Fruit fly (Drosophila melanogaster) whole organism, embryonic: ENCODE measurements around the gene CG46042.
A peak's percentile ranks its signal among the peaks of the same experiment; 100 is the strongest.

Experiments used
- Antp ChIP-seq: fragments of 200-800 bp; sonication (Bioruptor generic); optimal IDR thresholded peaks from 3 replicates; lab custom pipeline; 2016; ENCODE audit warnings: missing biosample characterization, missing genetic modification characterization
- B-H2 ChIP-seq: fragments of 200-800 bp; sonication (Bioruptor generic); optimal IDR thresholded peaks from 2 replicates; lab custom pipeline; 2018; ENCODE audit warnings: missing biosample characterization, mild to moderate bottlenecking, missing genetic modification characterization
- C15 ChIP-seq: fragments of 200-800 bp; sonication (Bioruptor generic); IDR thresholded peaks from 3 replicates; pipeline ENCODE4 v1.3.6; 2022; ENCODE audit warnings: missing biosample characterization, missing genetic modification characterization
- CG10147 ChIP-seq: fragments of 200-800 bp; sonication (Bioruptor generic); optimal IDR thresholded peaks from 2 replicates; lab custom pipeline; 2019; ENCODE audit warnings: missing biosample characterization, mild to moderate bottlenecking, missing genetic modification characterization, moderate library complexity
- CG10274 ChIP-seq: fragments of 200-800 bp; sonication (Bioruptor generic); optimal IDR thresholded peaks from 3 replicates; lab custom pipeline; 2017; ENCODE audit warnings: missing biosample characterization, mild to moderate bottlenecking, missing genetic modification characterization
- CG11560 ChIP-seq: fragments of 200-800 bp; sonication (Bioruptor generic); IDR thresholded peaks from 3 replicates; pipeline ENCODE4 v1.3.6; 2022; ENCODE audit warnings: missing biosample characterization, missing genetic modification characterization
- CG12659 ChIP-seq: fragments of 200-800 bp; sonication (Bioruptor generic); optimal IDR thresholded peaks from 3 replicates; lab custom pipeline; 2017; ENCODE audit warnings: mild to moderate bottlenecking, missing biosample characterization, missing genetic modification reagents, missing genetic modification characterization
- CG14860 ChIP-seq: fragments of 200-800 bp; sonication (Bioruptor generic); IDR thresholded peaks from 3 replicates; pipeline ENCODE4 v1.3.6; 2022; ENCODE audit warnings: missing biosample characterization, missing genetic modification characterization; ENCODE audit not compliant: partially characterized antibody
- CG15601 ChIP-seq: fragments of 200-800 bp; sonication (Bioruptor generic); optimal IDR thresholded peaks from 3 replicates; lab custom pipeline; 2019; ENCODE audit warnings: missing biosample characterization, mild to moderate bottlenecking, missing genetic modification characterization, moderate library complexity
- CG1832 ChIP-seq: fragments of 200-800 bp; sonication (Bioruptor generic); optimal IDR thresholded peaks from 2 replicates; lab custom pipeline; 2017; ENCODE audit warnings: missing biosample characterization, mild to moderate bottlenecking, missing genetic modification characterization, inconsistent platforms
- CG3838 ChIP-seq: fragments of 200-800 bp; sonication (Bioruptor generic); optimal IDR thresholded peaks from 3 replicates; lab custom pipeline; 2016; ENCODE audit warnings: missing biosample characterization, missing genetic modification characterization
- CG4282 ChIP-seq: fragments of 200-800 bp; sonication (Bioruptor generic); optimal IDR thresholded peaks from 2 replicates; lab custom pipeline; 2016; ENCODE audit warnings: missing biosample characterization, missing genetic modification characterization
- CG4617 ChIP-seq: fragments of 200-800 bp; sonication (Bioruptor generic); optimal IDR thresholded peaks from 3 replicates; lab custom pipeline; 2016; ENCODE audit warnings: missing biosample characterization, missing genetic modification characterization, borderline replicate concordance
- CG6813 ChIP-seq: fragments of 200-800 bp; sonication (Bioruptor generic); optimal IDR thresholded peaks from 2 replicates; lab custom pipeline; 2017; ENCODE audit warnings: missing biosample characterization, missing genetic modification characterization, mild to moderate bottlenecking, moderate library complexity, missing genetic modification reagents
- CG7987 ChIP-seq: fragments of 200-800 bp; sonication (Bioruptor generic); optimal IDR thresholded peaks from 2 replicates; lab custom pipeline; 2018; ENCODE audit warnings: missing biosample characterization, mild to moderate bottlenecking, missing genetic modification characterization, moderate library complexity
- CG9817 ChIP-seq: fragments of 200-800 bp; sonication (Bioruptor generic); optimal IDR thresholded peaks from 2 replicates; lab custom pipeline; 2018; ENCODE audit warnings: missing biosample characterization, mild to moderate bottlenecking, missing genetic modification characterization, moderate library complexity
- CG9932 ChIP-seq: fragments of 200-800 bp; sonication (Bioruptor generic); IDR thresholded peaks from 2 replicates; pipeline ENCODE4 v1.3.6; 2022; ENCODE audit warnings: missing biosample characterization, missing genetic modification characterization
- Dll ChIP-seq: fragments of 200-800 bp; sonication (Bioruptor generic); IDR thresholded peaks from 4 replicates; pipeline ENCODE4 v1.3.6; 2022; ENCODE audit warnings: missing biosample characterization, missing genetic modification characterization; ENCODE audit not compliant: partially characterized antibody
- Dp ChIP-seq: fragments of 200-800 bp; sonication (Bioruptor generic); optimal IDR thresholded peaks from 2 replicates; lab custom pipeline; 2018; ENCODE audit warnings: missing biosample characterization, mild to moderate bottlenecking, missing genetic modification characterization, moderate library complexity
- HLH4C ChIP-seq: fragments of 200-800 bp; sonication (Bioruptor generic); IDR thresholded peaks from 3 replicates; pipeline ENCODE4 v1.3.6; 2022; ENCODE audit warnings: missing biosample characterization, missing genetic modification characterization; ENCODE audit not compliant: partially characterized antibody
- HLHmδ ChIP-seq: fragments of 200-800 bp; sonication (Bioruptor generic); optimal IDR thresholded peaks from 2 replicates; lab custom pipeline; 2018; ENCODE audit warnings: missing biosample characterization, mild to moderate bottlenecking, missing genetic modification characterization, moderate library complexity
- Mad ChIP-seq: fragments of 200-800 bp; sonication (Bioruptor generic); optimal IDR thresholded peaks from 2 replicates; lab custom pipeline; 2016; ENCODE audit warnings: missing biosample characterization, missing genetic modification characterization
- Pdp1 ChIP-seq, 2 experiments: fragments of 200-800 bp; sonication (Bioruptor generic); optimal IDR thresholded peaks; 3 replicates each; lab custom pipeline; 2016; ENCODE audit warnings: missing biosample characterization in 2 of 2, missing genetic modification characterization in 2 of 2, mild to moderate bottlenecking in 1 of 2, moderate library complexity in 1 of 2
- Ptx1 ChIP-seq: fragments of 200-800 bp; sonication (Bioruptor generic); IDR thresholded peaks from 2 replicates; pipeline ENCODE4 v1.3.6; 2022; ENCODE audit warnings: missing biosample characterization, missing genetic modification characterization
- Sox102F ChIP-seq: fragments of 200-800 bp; sonication (Bioruptor generic); optimal IDR thresholded peaks from 2 replicates; lab custom pipeline; 2018; ENCODE audit warnings: missing biosample characterization, mild to moderate bottlenecking, missing genetic modification characterization, moderate library complexity
- Trl ChIP-seq, 3 experiments: fragments of >200 bp in 2 of 3; fragments of 200-800 bp in 1 of 3; sonication (Bioruptor generic) in 1 of 3; optimal IDR thresholded peaks; 2 replicates in 1 of 3; 3 replicates in 2 of 3; lab custom pipeline; 2016 to 2017; ENCODE audit warnings: missing biosample characterization in 1 of 3, missing genetic modification characterization in 1 of 3
- ab ChIP-seq: fragments of 200-800 bp; sonication (Bioruptor generic); optimal IDR thresholded peaks from 2 replicates; lab custom pipeline; 2016; ENCODE audit warnings: missing biosample characterization, missing genetic modification characterization
- amos ChIP-seq: fragments of 200-800 bp; sonication (Bioruptor generic); IDR thresholded peaks from 2 replicates; pipeline ENCODE4 v1.3.6; 2022; ENCODE audit warnings: missing biosample characterization, missing genetic modification characterization; ENCODE audit not compliant: partially characterized antibody
- az2 ChIP-seq: fragments of 200-800 bp; sonication (Bioruptor generic); optimal IDR thresholded peaks from 3 replicates; lab custom pipeline; 2016; ENCODE audit warnings: missing biosample characterization, missing genetic modification characterization
- bab2 ChIP-seq: fragments of 200-800 bp; sonication (Bioruptor generic); optimal IDR thresholded peaks from 2 replicates; lab custom pipeline; 2016; ENCODE audit warnings: missing biosample characterization, missing genetic modification characterization
- bcd ChIP-seq: fragments of 200-800 bp; sonication (Bioruptor generic); optimal IDR thresholded peaks from 2 replicates; lab custom pipeline; 2017; ENCODE audit warnings: missing biosample characterization, mild to moderate bottlenecking, missing genetic modification characterization
- br ChIP-seq: fragments of >200 bp; optimal IDR thresholded peaks from 2 replicates; lab custom pipeline; 2017
- dm ChIP-seq: fragments of 200-800 bp; sonication (Bioruptor generic); optimal IDR thresholded peaks from 3 replicates; lab custom pipeline; 2016; ENCODE audit warnings: missing biosample characterization, missing genetic modification characterization
- dmrt99B ChIP-seq: fragments of 200-800 bp; sonication (Bioruptor generic); optimal IDR thresholded peaks from 2 replicates; lab custom pipeline; 2018; ENCODE audit warnings: missing biosample characterization, mild to moderate bottlenecking, missing genetic modification characterization, moderate library complexity
- fd96Cb ChIP-seq: fragments of 200-800 bp; sonication (Bioruptor generic); optimal IDR thresholded peaks from 2 replicates; lab custom pipeline; 2018; ENCODE audit warnings: missing biosample characterization, mild to moderate bottlenecking, missing genetic modification characterization, moderate library complexity
- gce ChIP-seq: fragments of 200-800 bp; sonication (Bioruptor generic); IDR thresholded peaks from 3 replicates; pipeline ENCODE4 v1.3.6; 2022; ENCODE audit warnings: missing biosample characterization, missing genetic modification characterization
- gcm2 ChIP-seq: fragments of 200-800 bp; sonication (Bioruptor generic); optimal IDR thresholded peaks from 2 replicates; lab custom pipeline; 2016; ENCODE audit warnings: missing biosample characterization, missing genetic modification characterization
- gfzf ChIP-seq: fragments of 200-800 bp; sonication (Bioruptor generic); optimal IDR thresholded peaks from 2 replicates; lab custom pipeline; 2016; ENCODE audit warnings: missing biosample characterization, mild to moderate bottlenecking, missing genetic modification characterization, moderate library complexity
- gt ChIP-seq: fragments of 200-800 bp; sonication (Bioruptor generic); IDR thresholded peaks from 2 replicates; pipeline ENCODE4 v1.3.6; 2022; ENCODE audit warnings: missing biosample characterization, missing genetic modification characterization
- her ChIP-seq: fragments of 200-800 bp; sonication (Bioruptor generic); optimal IDR thresholded peaks from 2 replicates; lab custom pipeline; 2016; ENCODE audit warnings: missing biosample characterization, missing genetic modification characterization
- inv ChIP-seq: fragments of 200-800 bp; sonication (Bioruptor generic); IDR thresholded peaks from 2 replicates; pipeline ENCODE4 v1.3.6; 2022; ENCODE audit warnings: missing biosample characterization, missing genetic modification characterization; ENCODE audit not compliant: partially characterized antibody
- jumu ChIP-seq: fragments of 200-800 bp; sonication (Bioruptor generic); optimal IDR thresholded peaks from 3 replicates; lab custom pipeline; 2016; ENCODE audit warnings: missing biosample characterization, missing genetic modification characterization
- kay ChIP-seq: fragments of 200-800 bp; sonication (Bioruptor generic); optimal IDR thresholded peaks from 2 replicates; lab custom pipeline; 2016; ENCODE audit warnings: missing biosample characterization, missing genetic modification characterization
- kni ChIP-seq: fragments of 200-800 bp; sonication (Bioruptor generic); optimal IDR thresholded peaks from 3 replicates; lab custom pipeline; 2017; ENCODE audit warnings: mild to moderate bottlenecking, missing biosample characterization, missing genetic modification reagents, missing genetic modification characterization
- p53 ChIP-seq: fragments of 200-800 bp; sonication (Bioruptor generic); optimal IDR thresholded peaks from 2 replicates; lab custom pipeline; 2016; ENCODE audit warnings: missing biosample characterization, missing genetic modification characterization
- row ChIP-seq: fragments of 200-800 bp; sonication (Bioruptor generic); IDR thresholded peaks from 3 replicates; pipeline ENCODE4 v1.3.6; 2022; ENCODE audit warnings: missing biosample characterization, missing genetic modification characterization
- scrt ChIP-seq: fragments of 200-800 bp; sonication (Bioruptor generic); optimal IDR thresholded peaks from 2 replicates; lab custom pipeline; 2018; ENCODE audit warnings: missing biosample characterization, mild to moderate bottlenecking, missing genetic modification characterization, moderate library complexity
- tap ChIP-seq: fragments of 200-800 bp; optimal IDR thresholded peaks from 3 replicates; lab custom pipeline; 2019; ENCODE audit warnings: missing biosample characterization, mild to moderate bottlenecking, missing genetic modification characterization, moderate library complexity

Gene CG46042

DNA sequence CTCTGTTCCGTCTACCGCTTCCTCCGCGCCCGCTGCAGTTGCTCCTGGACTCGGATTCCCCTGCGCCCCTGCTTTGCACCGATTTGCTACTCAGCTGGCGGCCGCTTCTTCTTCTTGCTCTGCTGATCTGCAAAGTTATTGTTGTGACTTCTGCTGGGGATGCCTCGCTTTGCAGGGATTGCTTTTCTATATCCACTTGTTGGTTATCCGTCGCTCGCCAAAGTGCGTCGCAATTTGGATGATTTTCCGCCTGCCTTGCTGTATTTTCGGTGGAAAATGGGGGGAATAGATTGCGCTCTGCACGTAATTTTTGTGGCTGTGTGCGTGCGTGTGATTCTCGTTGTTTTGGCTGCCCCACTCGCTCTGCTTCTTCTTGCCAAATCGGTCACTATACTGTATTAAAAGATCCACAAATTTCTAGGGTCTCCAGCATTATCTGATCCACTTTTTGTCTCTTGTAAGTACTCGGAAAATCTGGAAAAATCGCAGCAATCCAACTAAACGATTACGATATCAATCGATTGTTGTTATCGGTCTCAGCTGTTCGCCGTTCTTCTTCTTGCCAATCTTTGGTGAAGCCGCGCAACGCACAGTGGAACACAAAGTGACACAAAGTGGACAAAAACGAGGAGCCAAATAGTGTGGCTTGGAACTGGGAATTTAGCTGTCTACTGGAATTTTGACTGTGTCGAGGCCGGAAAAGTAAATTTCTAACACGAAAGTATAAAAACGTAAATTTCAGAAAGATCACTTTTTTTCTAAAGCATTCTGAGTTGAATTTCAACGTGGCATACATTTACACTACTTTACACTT is 39.1 kb downstream of the CG46042 start, which contains the start of gene ClpX (continued):
- TF ChIP-seq Mad (GFP tag; lab: Kevin White, UChicago) (no peak), fd96Cb (tag; lab: Kevin White, UChicago) (no peak), her (GFP tag; lab: Kevin White, UChicago) (no peak), gcm2 (GFP tag; lab: Kevin White, UChicago) (no peak), inv (GFP tag; lab: Robert Waterston, UW) (peak; percentile 45), p53 (GFP tag; lab: Kevin White, UChicago) (no peak), CG9817 (tag; lab: Kevin White, UChicago) (no peak), CG10274 (GFP tag; lab: Kevin White, UChicago) (no peak), ab (GFP tag; lab: Kevin White, UChicago) (no peak), kni (no peak), CG4617 (GFP tag; lab: Kevin White, UChicago) (peak; percentile 58), B-H2 (GFP tag; lab: Kevin White, UChicago) (peak; percentile 63), gce (GFP tag; lab: Robert Waterston, UW) (no peak), row (GFP tag; lab: Robert Waterston, UW) (peak; percentile 91), Pdp1 (GFP tag; optimal IDR thresholded peaks at IDR 0.05; lab: Kevin White, UChicago) (peak in 1 of 2 experiments; percentile 59), Dll (GFP tag; lab: Robert Waterston, UW) (peak; percentile 75), CG9932 (no peak), HLHmδ (GFP tag; lab: Kevin White, UChicago) (peak; percentile 29), CG4282 (GFP tag; lab: Kevin White, UChicago) (peak; percentile 42), CG14860 (GFP tag; lab: Robert Waterston, UW) (peak; percentile 59; the same call in 2 of the 3 replicates), Antp (GFP tag; lab: Kevin White, UChicago) (no peak), CG6813 (GFP tag; lab: Kevin White, UChicago) (no peak), Sox102F (GFP tag; lab: Kevin White, UChicago) (no peak), CG1832 (GFP tag; lab: Kevin White, UChicago) (no peak), dmrt99B (tag; lab: Kevin White, UChicago) (no peak), kay (GFP tag; lab: Kevin White, UChicago) (no peak), Ptx1 (GFP tag; lab: Robert Waterston, UW) (no peak), scrt (GFP tag; lab: Kevin White, UChicago) (no peak), gfzf (GFP tag; lab: Kevin White, UChicago) (peak; percentile 42), az2 (GFP tag; lab: Kevin White, UChicago) (no peak), br (lab: Kevin White, UChicago) (no peak), jumu (GFP tag; lab: Kevin White, UChicago) (no peak), CG11560 (tag; lab: Robert Waterston, UW) (no peak; the same call in 2 of the 3 replicates), CG10147 (GFP tag; lab: Kevin White, UChicago) (peak; percentile 29), C15 (GFP tag; lab: Robert Waterston, UW) (no peak), amos (GFP tag; lab: Robert Waterston, UW) (peak; percentile 65; the same call in 1 of the 2 replicates), bab2 (no peak), tap (tag; lab: Kevin White, UChicago) (no peak), Trl (optimal IDR thresholded peaks at IDR 0.05; lab: Kevin White, UChicago) (no peak), Trl (GFP tag; optimal IDR thresholded peaks at IDR 0.05; lab: Kevin White, UChicago) (no peak), CG3838 (GFP tag; lab: Kevin White, UChicago) (no peak), HLH4C (peak; percentile 79), gt (GFP tag; lab: Robert Waterston, UW) (no peak), dm (peak; percentile 9), bcd (GFP tag; lab: Kevin White, UChicago) (no peak), CG15601 (no peak), Dp (GFP tag; lab: Kevin White, UChicago) (peak; percentile 51), CG12659 (GFP tag; lab: Kevin White, UChicago) (peak; percentile 54), CG7987 (no peak)
